Worm (Caenorhabditis elegans): Measurements from ENCODE around the gene srt-31.

srt-31 gene

ce11 chrV:449685-450084 is 23.0 kb upstream of the srt-31 start, which contains the start of gene M02H5.8:
TSS of gene M02H5.8 (plus strand) at chrV:449981.
- TF ChIP-seq mep-1 (tag; optimal IDR thresholded peaks at IDR 0.05) (no peak), ces-1 (GFP tag; optimal IDR thresholded peaks at IDR 0.05) (no peak), snpc-4 (tag; optimal IDR thresholded peaks at IDR 0.05) (no peak), tbx-8 (GFP tag; optimal IDR thresholded peaks at IDR 0.05) (no peak), nhr-28 (tag; optimal IDR thresholded peaks at IDR 0.05) (no peak), pha-4 (tag; optimal IDR thresholded peaks at IDR 0.05) (no peak), unc-39 (tag; optimal IDR thresholded peaks at IDR 0.05) (no peak), elt-3 (tag; optimal IDR thresholded peaks at IDR 0.05) (no peak), mls-2 (tag; optimal IDR thresholded peaks at IDR 0.05) (no peak), sptf-1 (tag; optimal IDR thresholded peaks at IDR 0.05) (no peak), nhr-12 (tag; optimal IDR thresholded peaks at IDR 0.05) (no peak), ztf-11 (tag; optimal IDR thresholded peaks at IDR 0.05) (no peak), elt-1 (tag; optimal IDR thresholded peaks at IDR 0.05; ENCODE audit: borderline replicate concordance, insufficient read depth) (no peak), lin-32 (GFP tag; optimal IDR thresholded peaks at IDR 0.05) (no peak), unc-120 (tag; optimal IDR thresholded peaks at IDR 0.05; ENCODE audit: poor library complexity, severe bottlenecking) (no peak)

ce11 chrV:450757-451501 is 21.8 kb upstream of the srt-31 start, which contains the start of gene nhr-123:
TSS of gene nhr-123 (plus strand) at chrV:451451.
- TF ChIP-seq nhr-237 (tag; optimal IDR thresholded peaks at IDR 0.05), result no peak
- no peak for TF ChIP-seq lsy-2 (tag; optimal IDR thresholded peaks at IDR 0.05)
- no peak for TF ChIP-seq nhr-28 (tag; optimal IDR thresholded peaks at IDR 0.05)
- no peak for TF ChIP-seq ceh-43 (GFP tag; optimal IDR thresholded peaks at IDR 0.05)
- no peak for TF ChIP-seq nhr-2 (tag; optimal IDR thresholded peaks at IDR 0.05)
- no peak for TF ChIP-seq pha-4 (tag; optimal IDR thresholded peaks at IDR 0.05)
- TF ChIP-seq ham-2 (GFP tag; optimal IDR thresholded peaks at IDR 0.05), result no peak
- TF ChIP-seq M03D4.4 (tag; optimal IDR thresholded peaks at IDR 0.05), result no peak
- no peak for TF ChIP-seq elt-3 (tag; optimal IDR thresholded peaks at IDR 0.05)
- no peak for TF ChIP-seq lin-32 (GFP tag; optimal IDR thresholded peaks at IDR 0.05)
- TF ChIP-seq unc-120 (tag; optimal IDR thresholded peaks at IDR 0.05; ENCODE audit: poor library complexity, severe bottlenecking), result no peak
- TF ChIP-seq snpc-4 (tag; optimal IDR thresholded peaks at IDR 0.05), result no peak
- no peak for TF ChIP-seq ces-1 (GFP tag; optimal IDR thresholded peaks at IDR 0.05)
- no peak for TF ChIP-seq elt-1 (tag; optimal IDR thresholded peaks at IDR 0.05; ENCODE audit: borderline replicate concordance, insufficient read depth)

ce11 chrV:453569-453968 is 19.1 kb upstream of the srt-31 start, which contains the start of gene nhr-98:
TSS of gene nhr-98 (plus strand) at chrV:453869.
- TF ChIP-seq cnd-1 (tag; optimal IDR thresholded peaks at IDR 0.05), result no peak
- TF ChIP-seq ceh-39 (tag; optimal IDR thresholded peaks at IDR 0.05), result no peak
- no peak for TF ChIP-seq ham-2 (GFP tag; optimal IDR thresholded peaks at IDR 0.05)
- no peak for TF ChIP-seq zip-8 (tag; optimal IDR thresholded peaks at IDR 0.05)
- no peak for TF ChIP-seq lsy-2 (tag; optimal IDR thresholded peaks at IDR 0.05)
- TF ChIP-seq hlh-1 (tag; optimal IDR thresholded peaks at IDR 0.05), result no peak
- TF ChIP-seq elt-3 (tag; optimal IDR thresholded peaks at IDR 0.05), result no peak
- TF ChIP-seq blmp-1 (tag; optimal IDR thresholded peaks at IDR 0.05), result no peak
- no peak for TF ChIP-seq flh-1 (GFP tag; optimal IDR thresholded peaks at IDR 0.05)
- TF ChIP-seq unc-39 (tag; optimal IDR thresholded peaks at IDR 0.05), result no peak
- no peak for TF ChIP-seq unc-62 (GFP tag; optimal IDR thresholded peaks at IDR 0.05)
- TF ChIP-seq bed-3 (GFP tag; optimal IDR thresholded peaks at IDR 0.05), result no peak
- no peak for TF ChIP-seq sem-2 (GFP tag; optimal IDR thresholded peaks at IDR 0.05)
- TF ChIP-seq nhr-2 (tag; optimal IDR thresholded peaks at IDR 0.05), result no peak
- TF ChIP-seq M03D4.4 (tag; optimal IDR thresholded peaks at IDR 0.05), result no peak
- TF ChIP-seq elt-1 (tag; optimal IDR thresholded peaks at IDR 0.05; ENCODE audit: borderline replicate concordance, insufficient read depth), result no peak
- TF ChIP-seq lin-32 (GFP tag; optimal IDR thresholded peaks at IDR 0.05), result no peak
- no peak for TF ChIP-seq pha-4 (tag; optimal IDR thresholded peaks at IDR 0.05)

ce11 chrV:457839-458238 is 14.8 kb upstream of the srt-31 start:
- TF ChIP-seq lsy-2 (tag; optimal IDR thresholded peaks at IDR 0.05), result no peak

ce11 chrV:459464-459863 is 13.2 kb upstream of the srt-31 start, which contains the start of gene nhr-203:
TSS of gene nhr-203 (plus strand) at chrV:459795.
- no peak for TF ChIP-seq bed-3 (GFP tag; optimal IDR thresholded peaks at IDR 0.05)
- TF ChIP-seq unc-120 (tag; optimal IDR thresholded peaks at IDR 0.05; ENCODE audit: poor library complexity, severe bottlenecking), result no peak
- TF ChIP-seq mab-5 (tag; optimal IDR thresholded peaks at IDR 0.05), result no peak
- TF ChIP-seq elt-3 (tag; optimal IDR thresholded peaks at IDR 0.05), result no peak
- TF ChIP-seq blmp-1 (tag; optimal IDR thresholded peaks at IDR 0.05), result no peak
- TF ChIP-seq cnd-1 (tag; optimal IDR thresholded peaks at IDR 0.05), result no peak
- TF ChIP-seq pha-4 (tag; optimal IDR thresholded peaks at IDR 0.05), result no peak
- TF ChIP-seq ztf-11 (tag; optimal IDR thresholded peaks at IDR 0.05), result no peak
- no peak for TF ChIP-seq elt-1 (tag; optimal IDR thresholded peaks at IDR 0.05; ENCODE audit: borderline replicate concordance, insufficient read depth)
- no peak for TF ChIP-seq hlh-1 (tag; optimal IDR thresholded peaks at IDR 0.05)
- no peak for TF ChIP-seq ceh-83 (GFP tag; optimal IDR thresholded peaks at IDR 0.05)
- no peak for TF ChIP-seq nhr-76 (tag; optimal IDR thresholded peaks at IDR 0.05)
- no peak for TF ChIP-seq nhr-12 (tag; optimal IDR thresholded peaks at IDR 0.05)
- TF ChIP-seq unc-39 (tag; optimal IDR thresholded peaks at IDR 0.05), result no peak

All from whole organism, mixed stage, embryonic.